Worm (Caenorhabditis elegans): ENCODE results near the gene mff-1.

ce11 chrX:12940811-12941210, 46.2 kb downstream of the mff-1 start, which contains the start of gene gmap-3:
- no peak for TF ChIP-seq flt-1 (GFP tag; IDR thresholded peaks at IDR 0.05)
- TF ChIP-seq ama-1 (optimal IDR thresholded peaks at IDR 0.05) = no peak
- no peak for TF ChIP-seq sea-1 (GFP tag; conservative IDR thresholded peaks at IDR 0.05)
- no peak for TF ChIP-seq tra-4 (tag; optimal IDR thresholded peaks at IDR 0.05)
- no peak for TF ChIP-seq B0310.2 (tag; optimal IDR thresholded peaks at IDR 0.05)
- no peak for TF ChIP-seq scrt-1 (GFP tag; IDR thresholded peaks at IDR 0.05)
- no peak for TF ChIP-seq hmbx-1 (tag; optimal IDR thresholded peaks at IDR 0.05)
- TF ChIP-seq tbx-37 (GFP tag; conservative IDR thresholded peaks at IDR 0.05) = no peak
- no peak for TF ChIP-seq ceh-13 (GFP tag; optimal IDR thresholded peaks at IDR 0.05)
- TF ChIP-seq ceh-36 (tag; optimal IDR thresholded peaks at IDR 0.05) = no peak
- TF ChIP-seq hnd-1 (tag; optimal IDR thresholded peaks at IDR 0.05) = no peak
- no peak for TF ChIP-seq tbx-11 (GFP tag; IDR thresholded peaks at IDR 0.05)
- TF ChIP-seq hmg-4 (GFP tag; optimal IDR thresholded peaks at IDR 0.05) = no peak
- TF ChIP-seq aly-1 (tag; optimal IDR thresholded peaks at IDR 0.05) = no peak

Data from whole organism, early embryonic.